Worm (Caenorhabditis elegans) whole organism, early embryonic: ENCODE measurements around the gene B0302.5.

Source experiments
- B0310.2 ChIP-seq: sonication (generic microtip); optimal IDR thresholded peaks from 2 replicates; lab custom pipeline; 2016; ENCODE audit warnings: mild to moderate bottlenecking, missing genetic modification characterization, missing compliant biosample characterization
- F13C5.2 ChIP-seq: sonication (generic microtip); optimal IDR thresholded peaks from 2 replicates; lab custom pipeline; 2017; ENCODE audit warnings: mild to moderate bottlenecking, missing genetic modification characterization, inconsistent platforms, missing compliant biosample characterization
- ama-1 ChIP-seq: fragments of 150-350 bp; optimal IDR thresholded peaks from 2 replicates; lab custom pipeline; 2014
- ceh-13 ChIP-seq: fragments of 200-800 bp; sonication (Bioruptor generic); optimal IDR thresholded peaks from 2 replicates; lab custom pipeline; 2018; ENCODE audit warnings: mild to moderate bottlenecking, missing genetic modification characterization, missing compliant biosample characterization
- ceh-36 ChIP-seq: sonication (generic microtip); optimal IDR thresholded peaks from 2 replicates; lab custom pipeline; 2016; ENCODE audit warnings: missing genetic modification characterization, inconsistent platforms, missing compliant biosample characterization
- flt-1 ChIP-seq: fragments of 200-800 bp; sonication (Bioruptor generic); IDR thresholded peaks from 2 replicates; pipeline ENCODE4 v1.3.6; 2022; ENCODE audit warnings: missing genetic modification characterization, missing compliant biosample characterization
- hmbx-1 ChIP-seq: sonication (generic microtip); optimal IDR thresholded peaks from 2 replicates; lab custom pipeline; 2016; ENCODE audit warnings: mild to moderate bottlenecking, missing genetic modification characterization, missing compliant biosample characterization
- hnd-1 ChIP-seq: sonication (generic microtip); optimal IDR thresholded peaks from 2 replicates; lab custom pipeline; 2016; ENCODE audit warnings: missing genetic modification characterization, missing compliant biosample characterization
- pes-1 ChIP-seq: fragments of 200-800 bp; sonication (Bioruptor generic); IDR thresholded peaks from 2 replicates; pipeline ENCODE4 v1.3.6; 2022; ENCODE audit warnings: missing genetic modification reagents, missing genetic modification characterization, missing compliant biosample characterization
- scrt-1 ChIP-seq: fragments of 200-800 bp; sonication (Bioruptor generic); IDR thresholded peaks from 2 replicates; pipeline ENCODE4 v1.3.6; 2022; ENCODE audit warnings: missing genetic modification characterization, missing compliant biosample characterization
- tbx-11 ChIP-seq: fragments of 200-800 bp; sonication (Bioruptor generic); IDR thresholded peaks from 2 replicates; pipeline ENCODE4 v1.3.6; 2022; ENCODE audit warnings: missing genetic modification characterization, missing compliant biosample characterization
- tbx-37 ChIP-seq: fragments of 200-800 bp; sonication (Bioruptor generic); conservative IDR thresholded peaks from 2 replicates; pipeline ENCODE4 v1.3.6; 2022; ENCODE audit warnings: missing genetic modification reagents, missing genetic modification characterization, missing compliant biosample characterization
- tra-4 ChIP-seq: sonication (generic microtip); optimal IDR thresholded peaks from 2 replicates; lab custom pipeline; 2017; ENCODE audit warnings: missing genetic modification characterization, missing compliant biosample characterization

DNA sequence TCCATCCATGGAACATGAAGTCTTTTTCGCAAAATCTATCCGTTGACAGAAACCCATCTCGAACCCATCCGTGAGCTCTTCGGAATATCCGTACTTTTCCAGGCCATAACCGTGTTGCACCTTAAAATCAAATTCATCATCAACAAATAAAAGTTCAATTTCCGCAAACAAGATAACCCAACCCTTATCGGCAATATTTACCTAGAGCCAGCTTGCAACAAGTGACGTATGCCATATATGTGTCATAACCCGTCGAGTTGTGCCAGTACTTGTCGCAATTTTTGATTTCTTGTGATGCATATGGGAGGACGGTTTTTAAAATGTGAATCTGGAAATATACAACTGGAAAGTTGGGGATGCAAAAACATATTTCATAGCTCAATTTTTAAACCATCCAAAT lies 10.9 kb upstream of the B0302.5 start:
- TF ChIP-seq F13C5.2 (tag; lab: Kevin White, UChicago) (no peak), ama-1 (lab: Kevin White, UChicago) (no peak), ceh-36 (tag; lab: Kevin White, UChicago) (no peak), ceh-13 (no peak), hmbx-1 (tag; lab: Kevin White, UChicago) (no peak), hnd-1 (tag; lab: Kevin White, UChicago) (no peak), tbx-37 (no peak), pes-1 (no peak), flt-1 (GFP tag; lab: Robert Waterston, UW) (no peak), B0310.2 (tag; lab: Kevin White, UChicago) (no peak), tra-4 (tag; lab: Kevin White, UChicago) (no peak), tbx-11 (GFP tag; lab: Robert Waterston, UW) (no peak), scrt-1 (GFP tag; lab: Robert Waterston, UW) (no peak)
